Fruit fly (Drosophila melanogaster) ovary, adult (tissue): ENCODE results near the gene MnM.

Experiments
- CG17801 ChIP-seq: fragments of 200-800 bp; optimal IDR thresholded peaks from 2 replicates; lab custom pipeline; 2019; ENCODE audit warnings: missing biosample characterization, mild to moderate bottlenecking, missing genetic modification characterization, moderate library complexity; ENCODE audit not compliant: partially characterized antibody

The MnM gene

DNA sequence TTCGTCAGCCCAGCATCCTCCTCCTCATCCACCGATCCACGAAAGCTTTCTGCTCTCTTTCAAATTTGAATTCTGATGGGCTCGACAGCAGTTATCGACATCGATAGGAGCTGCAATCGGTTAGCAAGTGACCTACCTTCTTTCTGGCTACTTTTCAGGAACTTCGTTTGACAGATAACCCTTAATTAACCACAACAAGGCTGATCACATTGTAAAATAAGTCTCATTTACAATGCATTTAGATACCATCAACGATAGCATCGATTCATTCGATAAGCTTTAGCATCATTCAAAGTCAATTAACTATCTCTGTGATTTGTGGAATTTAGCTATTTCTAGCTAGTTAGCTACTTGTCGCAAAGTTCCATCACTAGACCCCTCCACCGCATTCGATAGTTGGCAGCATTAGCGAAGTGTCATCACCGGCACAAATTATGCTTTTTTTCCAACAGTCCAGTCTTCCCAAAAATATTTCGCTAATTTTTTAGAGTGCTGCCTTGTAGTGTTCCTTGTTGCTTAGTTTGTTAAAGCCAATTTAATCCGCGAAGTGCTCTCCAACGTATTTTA, at the start of gene MnM, which contains the start of gene Girdin:
Gene MnM, minus strand, starts transcription at position 51 of the 567 bp plus-strand sequence.
Gene Girdin, plus strand, starts transcription at position 401 of the 567 bp plus-strand sequence.
- TF ChIP-seq CG17801 (GFP tag; lab: Kevin White, UChicago), result no peak

DNA sequence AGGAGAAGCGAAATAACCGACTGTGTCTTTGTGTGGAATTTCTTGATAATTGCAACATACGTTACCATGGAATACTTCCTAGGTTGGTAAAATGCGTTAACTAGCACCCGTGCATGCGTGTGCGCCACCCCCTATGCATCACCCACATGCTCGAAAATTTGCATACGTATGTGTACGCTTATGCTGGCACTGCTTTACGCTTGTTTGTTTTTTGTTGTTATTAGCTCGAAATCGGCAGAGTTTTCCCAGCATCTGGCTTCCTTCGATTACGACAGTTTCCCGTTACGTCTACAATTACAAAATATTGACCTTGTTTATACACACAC, 48.0 kb upstream of the MnM start:
- TF ChIP-seq CG17801 (GFP tag; lab: Kevin White, UChicago), result no peak

DNA sequence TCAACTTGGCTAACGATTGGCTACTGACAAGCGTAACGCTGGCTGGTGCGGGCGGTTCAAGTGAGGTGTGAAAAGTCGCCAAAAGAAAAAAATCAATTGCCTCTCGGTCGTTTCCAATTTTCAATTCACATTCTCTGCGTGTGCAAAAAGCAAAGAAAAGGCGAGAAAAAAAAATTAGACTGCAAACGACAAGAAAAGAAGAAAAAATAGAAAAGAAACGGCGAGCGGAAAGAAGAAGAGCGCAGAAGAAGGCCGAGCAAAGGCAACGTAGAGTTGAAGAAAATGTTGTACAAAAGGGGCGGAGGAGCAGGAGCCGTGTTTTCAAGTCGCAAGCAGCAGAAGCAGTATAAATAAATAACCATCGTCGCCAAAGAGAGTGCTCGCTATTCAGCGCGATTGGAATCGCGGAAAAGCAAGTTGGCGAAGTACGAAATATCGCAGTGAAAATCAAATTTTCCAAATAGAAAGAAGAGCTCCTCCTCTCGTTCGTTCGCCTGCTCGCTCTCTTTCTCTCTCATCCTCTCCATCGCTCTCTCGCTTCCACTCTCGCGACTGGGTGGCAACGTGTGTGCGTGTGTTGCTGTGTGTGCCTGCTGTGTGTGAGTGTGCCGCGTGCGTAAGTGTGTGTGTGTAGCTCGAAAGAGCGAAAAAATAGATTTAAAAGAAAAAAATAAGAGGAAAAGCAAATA, 47.5 kb upstream of the MnM start:
- TF ChIP-seq CG17801 (GFP tag; lab: Kevin White, UChicago), result no peak

DNA sequence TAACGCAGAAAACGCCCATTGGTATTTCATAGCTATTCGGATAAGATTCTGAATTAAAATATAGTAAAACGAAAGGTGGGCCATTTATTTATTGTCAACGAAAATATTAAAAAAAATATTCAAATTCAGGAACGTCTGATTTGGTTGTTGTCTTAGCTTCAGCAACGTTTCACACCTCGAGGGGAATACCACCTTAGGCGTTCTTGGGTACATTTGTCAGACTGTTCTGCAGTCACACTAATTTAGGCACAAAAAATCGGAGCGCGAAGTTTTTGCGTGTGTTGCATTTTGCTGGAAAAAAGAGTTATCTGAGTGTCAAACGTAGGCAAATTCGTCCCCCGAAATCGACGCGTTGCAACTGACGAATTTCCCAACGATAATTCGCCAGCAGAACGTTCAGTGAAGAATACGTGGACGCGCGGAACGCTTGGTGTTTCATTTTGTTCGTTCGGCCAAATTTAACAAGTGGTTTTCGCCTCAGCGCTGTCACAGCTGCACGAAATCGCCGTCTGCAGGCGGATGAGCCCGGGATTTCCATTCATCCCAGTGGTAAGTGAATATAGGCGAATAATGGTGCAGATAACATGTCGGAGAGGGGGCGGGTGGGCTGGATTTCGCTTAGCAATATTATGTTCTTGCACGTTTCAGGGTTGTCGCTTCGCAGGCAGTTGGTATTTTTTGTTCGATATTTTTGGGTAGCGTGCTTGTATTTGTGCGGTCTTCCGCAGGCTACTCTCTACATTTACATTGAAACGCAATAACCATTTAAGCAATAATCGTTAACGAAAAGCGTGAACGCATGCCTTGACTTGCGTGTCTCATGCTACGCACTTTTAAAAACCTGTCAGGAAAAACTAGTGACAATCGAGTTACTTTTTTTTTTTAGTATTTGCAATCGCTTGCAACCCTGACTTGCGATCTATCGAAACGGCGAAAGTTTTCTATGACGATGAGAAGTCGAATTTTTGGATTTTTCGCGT, 46.6 kb upstream of the MnM start, which contains the start of gene Larp4B:
Gene Larp4B, plus strand, starts transcription at position 99 of the 980 bp plus-strand sequence.
- no peak for TF ChIP-seq CG17801 (GFP tag; lab: Kevin White, UChicago)

DNA sequence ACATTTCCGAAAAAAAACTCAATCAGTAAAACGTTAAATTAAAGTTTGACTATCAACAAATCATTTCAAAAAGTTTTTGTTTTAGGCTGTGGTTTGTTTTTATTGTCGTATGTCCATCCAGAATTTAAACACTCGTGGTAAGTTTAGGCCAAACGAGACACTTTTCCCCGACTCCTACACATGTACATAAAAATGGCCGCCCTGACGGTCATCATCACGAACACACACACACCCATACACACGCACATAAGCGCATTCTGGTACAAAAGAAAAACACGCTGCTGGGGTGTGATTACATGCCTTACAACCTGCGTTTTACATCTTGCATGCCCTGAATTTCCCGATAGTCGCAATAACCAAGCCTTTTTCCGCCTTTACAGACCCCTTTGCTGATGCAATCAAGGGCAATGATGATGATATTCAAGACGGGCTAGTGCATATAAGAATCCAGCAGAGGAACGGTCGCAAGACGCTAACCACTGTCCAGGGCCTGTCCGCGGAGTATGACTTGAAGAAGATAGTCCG, 45.1 kb upstream of the MnM start:
- no peak for TF ChIP-seq CG17801 (GFP tag; lab: Kevin White, UChicago)

DNA sequence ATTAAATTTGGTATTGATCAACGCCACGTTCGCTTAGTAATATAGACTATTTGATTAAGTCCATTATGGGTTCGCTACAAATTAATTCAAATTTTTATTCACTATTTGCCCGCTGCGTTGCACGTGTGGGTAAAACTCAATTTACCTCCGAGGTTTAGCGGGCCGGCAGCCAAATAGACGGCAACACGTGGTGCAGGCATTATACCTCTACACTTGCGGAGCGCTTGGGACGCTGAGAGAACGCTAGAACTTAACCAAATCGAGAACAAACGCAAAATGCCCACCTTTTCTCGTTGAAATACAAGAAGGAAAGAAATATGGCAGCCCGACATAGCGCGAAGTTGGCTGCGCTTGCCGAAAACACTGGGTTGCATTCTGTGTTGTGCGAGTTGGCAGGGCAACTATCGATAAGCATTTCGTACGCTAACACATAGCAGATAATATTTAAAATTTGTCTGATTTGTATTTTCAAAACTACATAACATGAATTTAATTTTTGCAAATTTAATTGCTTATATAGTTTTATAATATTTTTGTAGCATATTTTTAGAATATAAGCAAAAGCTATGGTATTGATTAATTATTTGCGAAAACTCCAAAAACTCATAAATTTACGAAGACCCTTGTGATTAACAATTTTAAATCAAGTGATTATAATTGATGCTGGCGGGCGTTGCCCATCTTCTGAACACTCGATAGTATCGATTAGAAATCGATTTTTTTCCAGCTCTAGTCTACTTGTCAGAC, 44.4 kb upstream of the MnM start, which contains the start of the genes RpL28 and eIF1:
Gene RpL28, minus strand, starts transcription at position 318 of the 747 bp plus-strand sequence.
Gene eIF1, plus strand, starts transcription at position 699 of the 747 bp plus-strand sequence.
- TF ChIP-seq CG17801 (GFP tag; lab: Kevin White, UChicago), result peak; percentile 85

DNA sequence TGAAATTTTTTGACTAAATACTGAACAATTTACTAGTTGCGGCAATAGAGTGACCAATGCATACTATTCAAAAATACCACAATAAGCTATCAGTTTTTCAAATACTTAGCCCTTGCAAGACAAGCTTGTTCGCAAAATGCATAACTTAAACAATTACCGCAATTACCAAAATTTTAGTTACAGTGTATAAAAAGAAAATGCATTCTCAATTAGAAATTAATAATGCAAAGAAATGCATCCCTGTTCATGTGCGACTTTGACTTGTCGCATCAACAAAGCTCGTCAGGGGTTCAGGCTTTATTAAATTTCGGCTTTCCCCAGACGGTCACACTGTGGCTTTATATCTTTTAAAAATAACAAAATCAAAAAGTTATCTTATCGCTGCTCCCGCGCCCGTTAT, 40.5 kb upstream of the MnM start, which contains the start of the genes hob and nSMase:
Gene hob, minus strand, starts transcription at position 62 of the 400 bp plus-strand sequence.
Gene nSMase, plus strand, starts transcription at position 298 of the 400 bp plus-strand sequence.
- no peak for TF ChIP-seq CG17801 (GFP tag; lab: Kevin White, UChicago)

DNA sequence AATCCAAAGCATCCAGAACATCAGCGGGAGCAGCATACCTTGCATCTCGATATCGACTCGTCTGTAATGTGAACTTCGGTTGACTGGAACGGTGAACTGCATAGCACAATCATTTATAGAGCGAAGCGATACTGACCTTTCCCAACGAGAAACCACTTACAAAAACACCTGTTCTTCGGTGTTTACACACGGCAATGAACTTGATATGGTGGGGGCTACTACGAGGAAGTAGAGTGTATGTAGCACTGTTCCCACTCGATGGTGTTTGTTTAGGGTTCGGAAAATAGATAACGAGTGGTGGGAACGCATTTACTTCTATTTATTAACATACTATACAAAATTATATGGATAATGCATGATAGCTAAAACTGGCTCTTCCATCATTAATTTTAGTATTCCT, 30.5 kb upstream of the MnM start, which contains the start of the genes CG32269 and CG32270:
Gene CG32269, minus strand, starts transcription at position 91 of the 400 bp plus-strand sequence.
Gene CG32270, minus strand, starts transcription at position 91 of the 400 bp plus-strand sequence.
- no peak for TF ChIP-seq CG17801 (GFP tag; lab: Kevin White, UChicago)

DNA sequence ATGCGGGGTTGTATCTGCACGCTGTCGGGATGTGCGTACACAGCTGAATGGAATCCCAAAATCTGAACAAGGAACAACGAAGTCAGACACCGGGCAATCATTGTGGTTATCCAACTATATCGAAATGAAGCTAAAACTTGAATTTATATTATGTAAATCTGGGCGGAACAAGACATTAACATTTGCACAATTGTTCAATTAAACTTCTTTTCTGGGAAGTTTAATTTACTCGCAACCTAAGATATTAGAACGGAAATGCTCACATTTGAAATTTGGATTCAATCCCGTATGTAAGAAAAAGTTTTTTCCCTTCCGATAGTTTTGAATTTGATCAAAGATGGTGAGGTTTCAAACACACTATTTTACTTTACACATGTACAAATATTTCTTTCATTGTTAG, 27.9 kb upstream of the MnM start, which contains the start of gene CG33160:
Gene CG33160, minus strand, starts transcription at position 101 of the 400 bp plus-strand sequence.
- TF ChIP-seq CG17801 (GFP tag; lab: Kevin White, UChicago), result no peak

DNA sequence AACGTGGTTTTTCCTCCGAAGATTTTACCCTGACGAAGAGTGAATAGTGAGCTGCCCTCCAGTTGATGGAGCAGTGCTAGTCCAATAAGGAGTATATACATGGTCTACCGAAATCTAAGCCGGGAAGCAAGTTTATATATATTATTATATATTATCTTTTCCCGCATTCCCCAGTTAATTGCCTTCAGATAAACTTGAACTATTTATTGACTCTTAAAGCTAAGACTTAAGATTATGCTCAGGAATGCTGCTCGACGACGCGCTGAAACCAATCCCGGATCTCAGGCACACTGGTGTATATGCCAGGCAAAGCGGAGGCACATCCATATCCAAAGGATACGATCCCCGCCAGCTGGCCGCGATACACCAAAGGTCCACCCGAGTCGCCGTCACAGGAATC, 27.0 kb upstream of the MnM start, which contains the start of gene CG32277:
Gene CG32277, minus strand, starts transcription at position 101 of the 400 bp plus-strand sequence.
- TF ChIP-seq CG17801 (GFP tag; lab: Kevin White, UChicago), result no peak

DNA sequence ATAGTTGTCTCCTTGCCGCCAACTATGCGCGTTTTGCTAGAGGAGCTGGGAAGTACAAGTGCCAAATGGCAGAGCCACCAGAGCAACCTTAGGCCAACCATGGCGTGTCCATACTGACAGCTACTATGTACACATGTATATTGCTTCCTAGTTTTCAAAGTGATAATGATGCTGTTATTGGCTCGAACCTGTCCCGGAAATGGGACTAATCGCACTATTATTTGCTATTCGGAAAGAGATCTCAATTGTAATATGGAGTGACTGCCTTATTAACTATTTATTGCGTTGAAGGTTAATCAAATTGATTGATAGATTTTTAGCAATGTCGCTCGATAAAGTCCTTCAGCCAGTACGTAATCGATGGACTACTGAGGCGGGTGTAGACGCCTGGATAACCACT, 26.0 kb upstream of the MnM start, which contains the start of gene CG33159:
Gene CG33159, minus strand, starts transcription at position 101 of the 400 bp plus-strand sequence.
- TF ChIP-seq CG17801 (GFP tag; lab: Kevin White, UChicago), result no peak

DNA sequence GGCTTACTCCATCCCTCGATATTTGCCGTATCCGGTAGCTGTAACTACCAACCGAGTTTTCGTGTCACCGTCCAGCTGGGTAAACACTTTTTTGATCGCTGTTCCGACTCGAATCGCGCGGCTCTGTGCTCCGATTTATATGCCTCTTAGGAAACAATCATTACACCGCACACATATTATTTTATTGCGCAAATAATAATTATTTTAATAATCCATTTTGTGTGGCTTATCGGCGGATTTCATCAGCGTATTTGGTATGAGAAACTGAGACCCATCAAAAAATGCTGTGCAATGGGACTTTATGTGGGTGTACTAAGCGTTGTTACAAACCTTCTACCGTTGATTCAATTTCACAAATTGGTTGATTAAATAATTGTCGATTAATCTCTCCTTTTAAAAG, 24.7 kb upstream of the MnM start, which contains the start of gene CG32271:
Gene CG32271, minus strand, starts transcription at position 101 of the 400 bp plus-strand sequence.
- no peak for TF ChIP-seq CG17801 (GFP tag; lab: Kevin White, UChicago)
